Fruit fly (Drosophila melanogaster): ENCODE measurements around the gene Acbp3.

The Acbp3 gene

DNA sequence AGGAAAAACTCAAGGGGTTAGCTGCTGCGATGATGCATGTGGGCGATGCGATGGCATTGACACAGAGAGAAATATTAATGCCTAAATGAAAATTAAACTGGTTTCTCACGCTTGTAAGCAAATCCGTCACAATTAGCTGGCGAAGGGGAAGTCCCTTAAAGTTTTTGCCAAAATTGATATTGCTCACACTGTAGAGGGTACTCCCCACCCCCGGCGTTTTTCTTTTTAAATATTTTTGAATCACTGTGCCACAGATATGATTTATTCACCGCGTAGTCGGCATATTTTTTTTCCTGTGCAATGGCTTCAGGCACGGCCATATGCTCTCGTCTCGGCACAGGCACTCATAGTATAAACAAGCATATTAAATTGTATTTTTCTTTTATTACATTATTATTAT lies 43.3 kb upstream of the Acbp3 start (continued):
- TF ChIP-seq row (GFP tag; IDR thresholded peaks at IDR 0.05) (peak; percentile 32; the same call in 1 of the 3 replicates), bab2 (GFP tag; optimal IDR thresholded peaks at IDR 0.05) (no peak), CG9727 (GFP tag; optimal IDR thresholded peaks at IDR 0.05) (no peak), zf30C (GFP tag; optimal IDR thresholded peaks at IDR 0.05) (no peak), hth (optimal IDR thresholded peaks at IDR 0.05) (no peak), CG6689 (GFP tag; IDR thresholded peaks at IDR 0.05) (0 out of 2 replicates have a peak, but pooled peaks have one; percentile 32), sisA (GFP tag; IDR thresholded peaks at IDR 0.05) (peak; percentile 35; the same call in 1 of the 2 replicates), CG17359 (tag; optimal IDR thresholded peaks at IDR 0.05) (peak; percentile 49), CG2202 (tag; optimal IDR thresholded peaks at IDR 0.05) (no peak), CG10543 (GFP tag; optimal IDR thresholded peaks at IDR 0.05) (no peak), D19B (GFP tag; optimal IDR thresholded peaks at IDR 0.05) (no peak), MTF-1 (GFP tag; optimal IDR thresholded peaks at IDR 0.05; ENCODE audit: borderline replicate concordance) (no peak), pan (optimal IDR thresholded peaks at IDR 0.05) (no peak), pan (GFP tag; optimal IDR thresholded peaks at IDR 0.05 in 1 of 2, IDR thresholded peaks at IDR 0.05 in 1 of 2) (peak in 1 of 2 experiments; percentile 32), H2.0 (GFP tag; IDR thresholded peaks at IDR 0.05) (peak; percentile 11; the same call in 1 of the 2 replicates), slp2 (GFP tag; optimal IDR thresholded peaks at IDR 0.05) (no peak), sens (GFP tag) (peak; percentile 4), slou (GFP tag; optimal IDR thresholded peaks at IDR 0.05) (no peak), CG10147 (GFP tag; optimal IDR thresholded peaks at IDR 0.05) (no peak), Max (GFP tag; optimal IDR thresholded peaks at IDR 0.05) (no peak), E2f1 (GFP tag; IDR thresholded peaks at IDR 0.05) (0 out of 2 replicates have a peak, but pooled peaks have one; percentile 13), Usf (GFP tag; optimal IDR thresholded peaks at IDR 0.05) (no peak), CG3847 (GFP tag; IDR thresholded peaks at IDR 0.05) (no peak), CkIIα-i1 (GFP tag; IDR thresholded peaks at IDR 0.05) (no peak), gem (tag; optimal IDR thresholded peaks at IDR 0.05) (peak; percentile 23), sc (optimal IDR thresholded peaks at IDR 0.05) (no peak), sc (GFP tag; optimal IDR thresholded peaks at IDR 0.05) (no peak), CG2678 (tag; optimal IDR thresholded peaks at IDR 0.05) (peak; percentile 21), sens-2 (GFP tag; IDR thresholded peaks at IDR 0.05) (no peak), Hr51 (GFP tag; optimal IDR thresholded peaks at IDR 0.05) (peak in 1 of 2 experiments; percentile 21), CG17385 (GFP tag; optimal IDR thresholded peaks at IDR 0.05) (no peak), Blimp-1 (GFP tag; optimal IDR thresholded peaks at IDR 0.05) (peak; percentile 6), Scr (GFP tag; IDR thresholded peaks at IDR 0.05; ENCODE audit: partially characterized antibody) (no peak), crol (GFP tag; IDR thresholded peaks at IDR 0.05) (no peak), ttk (GFP tag; IDR thresholded peaks at IDR 0.05) (0 out of 2 replicates have a peak, but pooled peaks have one; percentile 33), tup (GFP tag; optimal IDR thresholded peaks at IDR 0.05) (no peak), HLHmδ (GFP tag; optimal IDR thresholded peaks at IDR 0.05) (no peak), dysf (GFP tag; IDR thresholded peaks at IDR 0.05) (peak; percentile 62; the same call in 2 of the 3 replicates), Oaz (GFP tag; IDR thresholded peaks at IDR 0.05) (no peak), CG13296 (GFP tag; optimal IDR thresholded peaks at IDR 0.05) (no peak), CG2116 (GFP tag; optimal IDR thresholded peaks at IDR 0.05) (no peak), CG2712 (tag; optimal IDR thresholded peaks at IDR 0.05) (peak; percentile 18), CG9797 (GFP tag; optimal IDR thresholded peaks at IDR 0.05) (no peak), Ets65A (GFP tag) (peak; percentile 80), CG11695 (GFP tag; IDR thresholded peaks at IDR 0.05) (0 out of 3 replicates have a peak, but pooled peaks have one; percentile 36), Mes4 (GFP tag; optimal IDR thresholded peaks at IDR 0.05) (no peak), CG6854 (GFP tag; optimal IDR thresholded peaks at IDR 0.05) (no peak), emc (GFP tag; optimal IDR thresholded peaks at IDR 0.05) (no peak), wdn (GFP tag; IDR thresholded peaks at IDR 0.05) (no peak), CG11504 (tag; optimal IDR thresholded peaks at IDR 0.05) (peak; percentile 39), dmrt99B (tag; optimal IDR thresholded peaks at IDR 0.05) (peak; percentile 53)

All from whole organism, embryonic.